Worm (Caenorhabditis elegans) whole organism, late embryonic: Measurements from ENCODE around the gene C27F2.9.

Source experiments
- C08G9.2 ChIP-seq: sonication (generic microtip); optimal IDR thresholded peaks from 2 replicates; lab custom pipeline; 2016; ENCODE audit warnings: mild to moderate bottlenecking, missing genetic modification characterization, moderate library complexity, missing compliant biosample characterization
- C38D4.7 ChIP-seq: fragments of 200-800 bp; sonication (Bioruptor generic); optimal IDR thresholded peaks from 2 replicates; lab custom pipeline; 2018; ENCODE audit warnings: mild to moderate bottlenecking, missing genetic modification characterization, moderate library complexity, missing compliant biosample characterization
- F13H6.1 ChIP-seq: sonication (generic microtip); optimal IDR thresholded peaks from 2 replicates; lab custom pipeline; 2016; ENCODE audit warnings: missing genetic modification characterization, missing compliant biosample characterization
- K02D7.2 ChIP-seq: sonication (generic microtip); optimal IDR thresholded peaks from 2 replicates; lab custom pipeline; 2017; ENCODE audit warnings: mild to moderate bottlenecking, missing genetic modification characterization, missing compliant biosample characterization
- K09A11.1 ChIP-seq: sonication (generic microtip); optimal IDR thresholded peaks from 2 replicates; lab custom pipeline; 2017; ENCODE audit warnings: antibody characterized with exemption, mild to moderate bottlenecking, missing genetic modification characterization, missing compliant biosample characterization; ENCODE audit not compliant: insufficient read depth
- T23F11.4 ChIP-seq: fragments of 200-800 bp; sonication (Bioruptor generic); optimal IDR thresholded peaks from 2 replicates; lab custom pipeline; 2018; ENCODE audit warnings: mild to moderate bottlenecking, missing genetic modification characterization, missing compliant biosample characterization
- ceh-19 ChIP-seq: fragments of 200-800 bp; sonication (Bioruptor generic); optimal IDR thresholded peaks from 2 replicates; lab custom pipeline; 2018; ENCODE audit warnings: mild to moderate bottlenecking, missing genetic modification characterization, missing compliant biosample characterization
- ceh-30 ChIP-seq: fragments of 150-350 bp; optimal IDR thresholded peaks from 2 replicates; lab custom pipeline; 2014; ENCODE audit warnings: missing biosample characterization, missing genetic modification characterization
- ceh-45 ChIP-seq: fragments of 200-800 bp; sonication (Bioruptor generic); IDR thresholded peaks from 2 replicates; pipeline ENCODE4 v1.3.6; 2022; ENCODE audit warnings: missing genetic modification reagents, missing genetic modification characterization, missing compliant biosample characterization
- che-1 ChIP-seq: sonication (generic microtip); optimal IDR thresholded peaks from 2 replicates; lab custom pipeline; 2016; ENCODE audit warnings: mild to moderate bottlenecking, missing genetic modification characterization, missing compliant biosample characterization
- dmd-4 ChIP-seq: sonication (generic microtip); optimal IDR thresholded peaks from 2 replicates; lab custom pipeline; 2016; ENCODE audit warnings: borderline replicate concordance, missing genetic modification characterization, missing compliant biosample characterization
- elt-2 ChIP-seq: sonication (generic microtip); optimal IDR thresholded peaks from 2 replicates; lab custom pipeline; 2016; ENCODE audit warnings: missing genetic modification reagents, missing genetic modification characterization, missing compliant biosample characterization
- ets-4 ChIP-seq: sonication (generic microtip); optimal IDR thresholded peaks from 2 replicates; lab custom pipeline; 2016; ENCODE audit warnings: missing genetic modification characterization, missing compliant biosample characterization
- eyg-1 ChIP-seq: sonication (generic microtip); optimal IDR thresholded peaks from 2 replicates; lab custom pipeline; 2016; ENCODE audit warnings: missing genotype, missing genetic modification characterization, missing compliant biosample characterization
- fax-1 ChIP-seq: sonication (generic microtip); optimal IDR thresholded peaks from 2 replicates; lab custom pipeline; 2016; ENCODE audit warnings: missing genotype, missing genetic modification characterization, missing compliant biosample characterization
- fkh-6 ChIP-seq: sonication (generic microtip); optimal IDR thresholded peaks from 2 replicates; lab custom pipeline; 2016; ENCODE audit warnings: missing genetic modification characterization, missing compliant biosample characterization
- hlh-13 ChIP-seq: fragments of 200-800 bp; sonication (Bioruptor generic); optimal IDR thresholded peaks from 2 replicates; lab custom pipeline; 2018; ENCODE audit warnings: mild to moderate bottlenecking, missing genetic modification characterization, missing compliant biosample characterization
- hlh-30 ChIP-seq: sonication (generic microtip); optimal IDR thresholded peaks from 2 replicates; lab custom pipeline; 2017; ENCODE audit warnings: antibody characterized with exemption, missing genetic modification characterization, missing compliant biosample characterization; ENCODE audit not compliant: insufficient read depth
- hlh-6 ChIP-seq: sonication (generic microtip); optimal IDR thresholded peaks from 2 replicates; lab custom pipeline; 2016; ENCODE audit warnings: missing genotype, missing genetic modification characterization, missing compliant biosample characterization
- hlh-8 ChIP-seq: sonication (generic microtip); optimal IDR thresholded peaks from 2 replicates; lab custom pipeline; 2016; ENCODE audit warnings: missing genotype, missing genetic modification characterization, missing compliant biosample characterization
- lim-6 ChIP-seq: sonication (generic microtip); optimal IDR thresholded peaks from 2 replicates; lab custom pipeline; 2016; ENCODE audit warnings: missing genetic modification characterization, missing compliant biosample characterization
- madf-2 ChIP-seq: sonication (generic microtip); optimal IDR thresholded peaks from 2 replicates; lab custom pipeline; 2017; ENCODE audit warnings: missing genetic modification characterization, missing compliant biosample characterization
- nfya-1 ChIP-seq: sonication (generic microtip); optimal IDR thresholded peaks from 2 replicates; lab custom pipeline; 2017; ENCODE audit warnings: missing genetic modification characterization, mild to moderate bottlenecking, missing compliant biosample characterization, antibody characterized with exemption, moderate library complexity
- nhr-232 ChIP-seq: sonication (generic microtip); optimal IDR thresholded peaks from 2 replicates; lab custom pipeline; 2016; ENCODE audit warnings: missing genetic modification characterization, missing compliant biosample characterization
- odd-2 ChIP-seq: sonication (generic microtip); optimal IDR thresholded peaks from 2 replicates; lab custom pipeline; 2017; ENCODE audit warnings: antibody characterized with exemption, mild to moderate bottlenecking, missing genetic modification characterization, missing compliant biosample characterization
- pag-3 ChIP-seq: sonication (generic microtip); optimal IDR thresholded peaks from 2 replicates; lab custom pipeline; 2016; ENCODE audit warnings: missing compliant biosample characterization, missing genetic modification characterization, borderline replicate concordance
- pha-2 ChIP-seq: sonication (generic microtip); optimal IDR thresholded peaks from 2 replicates; lab custom pipeline; 2017; ENCODE audit warnings: mild to moderate bottlenecking, missing genetic modification characterization, missing compliant biosample characterization
- pha-4 ChIP-seq: fragments of 150-350 bp; optimal IDR thresholded peaks from 2 replicates; lab custom pipeline; 2018; ENCODE audit warnings: missing biosample characterization, missing genetic modification reagents, missing genetic modification characterization
- pqm-1 ChIP-seq: sonication (generic microtip); optimal IDR thresholded peaks from 2 replicates; lab custom pipeline; 2016; ENCODE audit warnings: missing genetic modification characterization, missing compliant biosample characterization
- pros-1 ChIP-seq: fragments of 150-350 bp; optimal IDR thresholded peaks from 2 replicates; lab custom pipeline; 2014; ENCODE audit warnings: missing biosample characterization, missing genetic modification reagents, missing genetic modification characterization
- ref-2 ChIP-seq: sonication (generic microtip); optimal IDR thresholded peaks from 2 replicates; lab custom pipeline; 2016; ENCODE audit warnings: missing genetic modification characterization, missing compliant biosample characterization
- rnt-1 ChIP-seq: sonication (generic microtip); optimal IDR thresholded peaks from 2 replicates; lab custom pipeline; 2016; ENCODE audit warnings: missing genetic modification characterization, missing compliant biosample characterization
- sox-2 ChIP-seq: fragments of 200-800 bp; sonication (Bioruptor generic); IDR thresholded peaks from 2 replicates; pipeline ENCODE4 v1.3.6; 2022; ENCODE audit warnings: missing genetic modification reagents, missing genetic modification characterization, missing compliant biosample characterization
- tbx-2 ChIP-seq: sonication (generic microtip); optimal IDR thresholded peaks from 2 replicates; lab custom pipeline; 2016; ENCODE audit warnings: missing genetic modification characterization, missing compliant biosample characterization
- tbx-7 ChIP-seq: sonication (generic microtip); optimal IDR thresholded peaks from 2 replicates; lab custom pipeline; 2016; ENCODE audit warnings: missing genotype, missing genetic modification characterization, missing compliant biosample characterization
- unc-3 ChIP-seq, 2 experiments: fragments of 200-800 bp in 1 of 2; sonication (Bioruptor generic) in 1 of 2; sonication (generic microtip) in 1 of 2; conservative IDR thresholded peaks in 1 of 2; optimal IDR thresholded peaks in 1 of 2; 2 replicates each; pipeline versions ENCODE4 v1.3.6 to Lab custom; 2016 to 2022; ENCODE audit warnings: missing compliant biosample characterization in 2 of 2, missing genetic modification characterization in 2 of 2, missing genetic modification reagents in 1 of 2
- unc-55 ChIP-seq: sonication (generic microtip); optimal IDR thresholded peaks from 2 replicates; lab custom pipeline; 2017; ENCODE audit warnings: missing biosample characterization, missing genetic modification reagents, missing genetic modification characterization
- zip-5 ChIP-seq: sonication (generic microtip); optimal IDR thresholded peaks from 2 replicates; lab custom pipeline; 2016; ENCODE audit warnings: missing genetic modification characterization, missing compliant biosample characterization
- ztf-16 ChIP-seq: sonication (generic microtip); optimal IDR thresholded peaks from 2 replicates; lab custom pipeline; 2017; ENCODE audit warnings: missing genetic modification characterization, missing compliant biosample characterization

The C27F2.9 gene

DNA sequence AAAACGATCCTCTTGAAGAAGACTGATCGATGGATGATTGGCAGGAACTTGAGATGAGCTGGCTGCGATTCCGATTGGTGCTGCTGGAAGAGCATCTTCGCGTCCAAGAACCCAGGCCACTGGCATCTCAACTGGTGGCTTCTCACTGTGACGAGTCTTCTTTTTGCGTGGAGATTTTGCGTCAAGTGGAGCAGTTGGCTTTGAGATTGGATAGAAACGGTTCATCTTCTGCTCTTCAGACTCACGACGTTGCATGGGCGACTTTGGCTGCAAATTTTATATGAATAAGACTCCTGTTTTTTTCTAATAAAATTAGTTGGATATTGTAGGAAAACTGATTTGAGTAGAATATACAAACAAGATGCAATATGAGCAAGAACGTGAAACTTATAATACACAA is 47.9 kb upstream of the C27F2.9 start:
- TF ChIP-seq nhr-232 (tag; lab: Kevin White, UChicago) (no peak), pqm-1 (tag; lab: Kevin White, UChicago) (no peak), madf-2 (no peak), zip-5 (tag; lab: Kevin White, UChicago) (no peak), tbx-7 (tag; lab: Kevin White, UChicago) (no peak), lim-6 (tag; lab: Kevin White, UChicago) (no peak), fkh-6 (no peak), tbx-2 (no peak), hlh-8 (tag; lab: Kevin White, UChicago) (no peak), unc-55 (no peak), pag-3 (tag; lab: Kevin White, UChicago) (no peak), sox-2 (GFP tag; lab: Robert Waterston, UW) (no peak), che-1 (tag; lab: Kevin White, UChicago) (no peak), odd-2 (tag; lab: Kevin White, UChicago) (no peak)
- TF ChIP-seq, all 69 proteins: peak for 0

ce11 chrIII:5008730-5009129 is 45.9 kb upstream of the C27F2.9 start, which contains the start of gene R144.11:
Gene R144.11, minus strand, starts transcription at chrIII:5008830.
- TF ChIP-seq nfya-1 (tag; lab: Kevin White, UChicago) (no peak), lim-6 (tag; lab: Kevin White, UChicago) (no peak), hlh-8 (tag; lab: Kevin White, UChicago) (no peak), ets-4 (tag; lab: Kevin White, UChicago) (no peak), madf-2 (no peak), F13H6.1 (tag; lab: Kevin White, UChicago) (no peak), T23F11.4 (GFP tag; lab: Kevin White, UChicago) (no peak), unc-3 (GFP tag; conservative IDR thresholded peaks at IDR 0.05; lab: Robert Waterston, UW) (no peak), unc-3 (tag; optimal IDR thresholded peaks at IDR 0.05; lab: Kevin White, UChicago) (no peak), elt-2 (tag; lab: Kevin White, UChicago) (no peak), C38D4.7 (GFP tag; lab: Kevin White, UChicago) (no peak), fax-1 (no peak), dmd-4 (tag; lab: Kevin White, UChicago) (no peak), fkh-6 (no peak), pros-1 (tag; lab: Kevin White, UChicago) (no peak), eyg-1 (no peak), pha-4 (no peak), hlh-30 (tag; lab: Kevin White, UChicago) (no peak)
- TF ChIP-seq, all 69 proteins: peak for 0

- no peak for TF ChIP-seq ceh-19
- TF ChIP-seq hlh-13 (GFP tag; lab: Kevin White, UChicago): no peak
- no peak for TF ChIP-seq ceh-45 (GFP tag; lab: Robert Waterston, UW)
- TF ChIP-seq pag-3 (tag; lab: Kevin White, UChicago): no peak
- no peak for TF ChIP-seq zip-5 (tag; lab: Kevin White, UChicago)
- no peak for TF ChIP-seq ztf-16 (tag; lab: Kevin White, UChicago)
- TF ChIP-seq hlh-8 (tag; lab: Kevin White, UChicago): no peak
- no peak for TF ChIP-seq tbx-2
- TF ChIP-seq che-1 (tag; lab: Kevin White, UChicago): no peak
- no peak for TF ChIP-seq ref-2 (tag; lab: Kevin White, UChicago)
- no peak for TF ChIP-seq ets-4 (tag; lab: Kevin White, UChicago)
These were observed 44.0 kb upstream of the C27F2.9 start, which contains the start of gene R144.12 for ce11 chrIII:5006881-5007280. Gene R144.12, minus strand, starts transcription at chrIII:5006981.

DNA sequence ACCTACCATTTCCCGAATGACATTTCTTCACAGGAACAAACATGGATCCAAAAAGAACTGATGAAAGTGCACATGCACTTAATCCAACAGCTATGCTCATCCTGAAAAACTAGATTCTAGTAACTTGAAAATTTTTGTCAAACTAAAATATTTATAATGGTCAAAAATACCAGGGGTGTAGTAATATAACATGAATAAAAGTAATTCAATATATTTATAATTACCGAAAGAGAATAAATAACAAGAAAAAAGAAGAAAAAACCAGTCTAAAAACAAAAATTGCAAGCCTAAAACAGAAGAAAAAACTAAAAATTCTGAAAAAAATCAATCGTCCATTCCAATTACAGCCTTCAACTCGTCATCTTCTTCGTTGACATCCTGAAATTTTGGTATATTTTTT is 41.8 kb upstream of the C27F2.9 start, which contains the start of gene R144.6:
Gene R144.6, minus strand, starts transcription at position 101 of the 400 bp plus-strand sequence.
- TF ChIP-seq fkh-6 (no peak), K02D7.2 (tag; lab: Kevin White, UChicago) (no peak), rnt-1 (no peak), ceh-30 (tag; lab: Kevin White, UChicago) (no peak), C08G9.2 (tag; lab: Kevin White, UChicago) (no peak), K09A11.1 (tag; lab: Kevin White, UChicago) (no peak), pha-2 (tag; lab: Kevin White, UChicago) (no peak), hlh-6 (tag; lab: Kevin White, UChicago) (no peak)
